ENCODE assay signal across 2 worm cellular contexts in the genomic region with DNA sequence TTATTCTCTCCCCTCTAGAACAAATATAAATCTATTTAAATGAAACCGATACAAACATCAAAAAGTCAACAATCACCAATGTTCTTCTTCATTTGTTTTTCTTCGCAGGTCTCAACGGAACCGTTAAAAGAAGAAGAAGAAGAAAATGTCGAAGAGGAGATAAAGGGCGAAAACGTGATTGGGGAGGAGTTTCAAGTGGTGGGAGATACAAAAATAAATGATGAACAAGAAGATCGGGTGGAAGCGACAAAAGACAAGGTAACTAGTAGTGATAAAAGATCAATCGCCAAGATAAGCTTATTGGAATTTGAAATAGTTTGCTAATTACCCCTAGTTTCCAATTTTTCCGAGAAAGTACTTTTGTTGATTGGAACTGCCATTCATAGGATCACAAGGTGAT.
A peak's percentile ranks its signal among the peaks of the same experiment; 100 is the strongest.
TF ChIP-seq lines count a peak whose summit lies in the region.

No protein-coding gene starts in this region.

TF ChIP-seq in whole organism, L1 larva, 84 proteins besides CTCF, POLR2A, EP300 and RAD21 (continued from another document):
- TF ChIP-seq lin-13 (GFP tag; optimal IDR thresholded peaks at IDR 0.05; lab: Kevin White, UChicago) (no peak), nhr-20 (tag; optimal IDR thresholded peaks at IDR 0.05; lab: Kevin White, UChicago) (peak; percentile 53), ceh-82 (tag; optimal IDR thresholded peaks at IDR 0.05; lab: Kevin White, UChicago) (no peak), snpc-4 (tag; optimal IDR thresholded peaks at IDR 0.05; lab: Kevin White, UChicago) (no peak)

TF ChIP-seq in whole organism, L2 larva, 48 proteins besides CTCF, POLR2A, EP300 and RAD21 (continued from another document):
- TF ChIP-seq blmp-1 (tag; optimal IDR thresholded peaks at IDR 0.05; lab: Kevin White, UChicago; ENCODE audit: insufficient read depth) = peak; percentile 31
- TF ChIP-seq R02D3.7 (tag; optimal IDR thresholded peaks at IDR 0.05; lab: Kevin White, UChicago) = no peak
- no peak for TF ChIP-seq ceh-82 (tag; optimal IDR thresholded peaks at IDR 0.05; lab: Kevin White, UChicago)
- no peak for TF ChIP-seq unc-62 (GFP tag; optimal IDR thresholded peaks at IDR 0.05; lab: Kevin White, UChicago)
- TF ChIP-seq Y55F3AM.14 (GFP tag; optimal IDR thresholded peaks at IDR 0.05; lab: Kevin White, UChicago) = no peak
- no peak for TF ChIP-seq elt-1 (tag; optimal IDR thresholded peaks at IDR 0.05; lab: Kevin White, UChicago)
- TF ChIP-seq nhr-21 (tag; optimal IDR thresholded peaks at IDR 0.05; lab: Kevin White, UChicago) = peak; percentile 34
- no peak for TF ChIP-seq dmd-4 (tag; optimal IDR thresholded peaks at IDR 0.05; lab: Kevin White, UChicago)
- no peak for TF ChIP-seq ztf-1 (GFP tag; conservative IDR thresholded peaks at IDR 0.05; lab: Robert Waterston, UW)
- no peak for TF ChIP-seq elt-3 (tag; optimal IDR thresholded peaks at IDR 0.05; lab: Kevin White, UChicago)
- peak; percentile 29 for TF ChIP-seq fos-1 (tag; optimal IDR thresholded peaks at IDR 0.05; lab: Kevin White, UChicago)
- TF ChIP-seq ztf-11 (tag; optimal IDR thresholded peaks at IDR 0.05; lab: Kevin White, UChicago) = no peak
- TF ChIP-seq nhr-11 (tag; optimal IDR thresholded peaks at IDR 0.05; lab: Kevin White, UChicago) = no peak
- no peak for TF ChIP-seq mab-5 (tag; optimal IDR thresholded peaks at IDR 0.05; lab: Kevin White, UChicago)
- TF ChIP-seq crh-2 (tag; optimal IDR thresholded peaks at IDR 0.05; lab: Kevin White, UChicago) = no peak
- TF ChIP-seq sma-3 (GFP tag; optimal IDR thresholded peaks at IDR 0.05; lab: Kevin White, UChicago) = peak; percentile 6
- no peak for TF ChIP-seq F13H6.1 (tag; optimal IDR thresholded peaks at IDR 0.05; lab: Kevin White, UChicago)
- TF ChIP-seq ama-1 (optimal IDR thresholded peaks at IDR 0.05; lab: Kevin White, UChicago) = no peak
- TF ChIP-seq skn-1 (tag; optimal IDR thresholded peaks at IDR 0.05; lab: Kevin White, UChicago) = no peak
- TF ChIP-seq nhr-237 (tag; optimal IDR thresholded peaks at IDR 0.05; lab: Kevin White, UChicago) = no peak
- TF ChIP-seq sem-4 (tag; optimal IDR thresholded peaks at IDR 0.05; lab: Kevin White, UChicago) = no peak
- TF ChIP-seq unc-55 (GFP tag; optimal IDR thresholded peaks at IDR 0.05; lab: Kevin White, UChicago) = no peak
- no peak for TF ChIP-seq ZK546.5 (tag; optimal IDR thresholded peaks at IDR 0.05; lab: Kevin White, UChicago)
- TF ChIP-seq snpc-4 (tag; optimal IDR thresholded peaks at IDR 0.05; lab: Kevin White, UChicago) = no peak
- TF ChIP-seq nhr-23 (tag; optimal IDR thresholded peaks at IDR 0.05; lab: Kevin White, UChicago) = no peak
